Worm (Caenorhabditis elegans): Measurements from ENCODE around the gene R04A9.6.

ce11 chrX:360479-360878 is 36.9 kb upstream of the R04A9.6 start, which contains the start of gene C04E7.5:
- TF ChIP-seq ces-1 (GFP tag; optimal IDR thresholded peaks at IDR 0.05) (no peak), ceh-82 (tag; optimal IDR thresholded peaks at IDR 0.05) (no peak), zip-4 (GFP tag; optimal IDR thresholded peaks at IDR 0.05) (no peak), dpl-1 (GFP tag; optimal IDR thresholded peaks at IDR 0.05) (no peak), unc-62 (GFP tag; optimal IDR thresholded peaks at IDR 0.05) (no peak), blmp-1 (tag; optimal IDR thresholded peaks at IDR 0.05) (no peak), nhr-76 (tag; optimal IDR thresholded peaks at IDR 0.05) (no peak), nhr-12 (tag; optimal IDR thresholded peaks at IDR 0.05) (no peak), skn-1 (tag; optimal IDR thresholded peaks at IDR 0.05) (no peak)

Data from whole organism, L1 larva.